Worm (Caenorhabditis elegans): Measurements from ENCODE around the gene pitr-3.

DNA sequence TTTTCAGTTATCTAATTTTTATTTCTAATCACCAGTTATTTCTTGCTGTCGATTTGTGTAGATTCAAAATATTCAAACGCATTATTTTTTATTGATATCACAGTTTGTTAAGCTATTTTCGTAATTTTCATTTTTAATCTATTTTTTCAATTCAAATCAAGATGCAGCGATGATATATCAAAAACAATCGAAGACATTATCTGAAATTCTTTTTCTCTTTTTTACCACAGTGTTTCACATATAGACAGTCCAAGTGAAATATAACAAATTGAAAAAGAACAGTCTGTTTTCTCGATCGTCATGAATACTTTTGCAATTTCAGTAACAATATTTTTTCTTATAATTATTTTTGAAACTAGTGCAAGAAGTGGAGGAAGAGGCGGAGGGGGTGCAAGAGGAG is 15.9 kb downstream of the pitr-3 start, which contains the start of gene F21C10.5:
- TF ChIP-seq ceh-82 (tag; optimal IDR thresholded peaks at IDR 0.05) = no peak
- no peak for TF ChIP-seq nhr-77 (tag; optimal IDR thresholded peaks at IDR 0.05)
- no peak for TF ChIP-seq mdl-1 (tag; optimal IDR thresholded peaks at IDR 0.05)
- TF ChIP-seq elt-1 (tag; optimal IDR thresholded peaks at IDR 0.05) = no peak
- TF ChIP-seq pha-4 (tag; optimal IDR thresholded peaks at IDR 0.05) = no peak
- TF ChIP-seq skn-1 (tag; optimal IDR thresholded peaks at IDR 0.05) = no peak
- TF ChIP-seq nhr-11 (tag; optimal IDR thresholded peaks at IDR 0.05) = no peak
- TF ChIP-seq nhr-12 (tag; optimal IDR thresholded peaks at IDR 0.05) = no peak
- no peak for TF ChIP-seq fos-1 (tag; optimal IDR thresholded peaks at IDR 0.05)
